Fruit fly (Drosophila melanogaster) whole organism, embryonic: ENCODE measurements around the gene CG13622.
A peak's percentile ranks its signal among the peaks of the same experiment; 100 is the strongest.

Experiments used
- Atf3 ChIP-seq: fragments of 200-800 bp; sonication (Bioruptor generic); optimal IDR thresholded peaks from 3 replicates; lab custom pipeline; 2016; ENCODE audit warnings: missing biosample characterization, missing genetic modification characterization
- Blimp-1 ChIP-seq: fragments of 200-800 bp; sonication (Bioruptor generic); optimal IDR thresholded peaks from 3 replicates; lab custom pipeline; 2018; ENCODE audit warnings: missing biosample characterization, missing genetic modification characterization, mild to moderate bottlenecking, moderate library complexity, missing genetic modification reagents
- CG12155 ChIP-seq: fragments of 200-800 bp; sonication (Bioruptor generic); optimal IDR thresholded peaks from 3 replicates; lab custom pipeline; 2016; ENCODE audit warnings: missing biosample characterization, missing genetic modification characterization
- CG15011 ChIP-seq: fragments of 200-800 bp; sonication (Bioruptor generic); optimal IDR thresholded peaks from 3 replicates; lab custom pipeline; 2018; ENCODE audit warnings: missing biosample characterization, mild to moderate bottlenecking, missing genetic modification characterization
- CG15601 ChIP-seq: fragments of 200-800 bp; sonication (Bioruptor generic); optimal IDR thresholded peaks from 3 replicates; lab custom pipeline; 2019; ENCODE audit warnings: missing biosample characterization, mild to moderate bottlenecking, missing genetic modification characterization, moderate library complexity
- CG15696 ChIP-seq: fragments of 200-800 bp; sonication (Bioruptor generic); optimal IDR thresholded peaks from 2 replicates; lab custom pipeline; 2019; ENCODE audit warnings: missing biosample characterization, mild to moderate bottlenecking, missing genetic modification characterization, moderate library complexity
- CG16779 ChIP-seq: fragments of 200-800 bp; sonication (Bioruptor generic); IDR thresholded peaks from 2 replicates; pipeline ENCODE4 v1.3.6; 2022; ENCODE audit warnings: missing biosample characterization, missing genetic modification characterization
- CG17361 ChIP-seq: fragments of 200-800 bp; sonication (Bioruptor generic); IDR thresholded peaks from 3 replicates; pipeline ENCODE4 v1.3.6; 2022; ENCODE audit warnings: missing biosample characterization, missing genetic modification characterization
- CG18476 ChIP-seq: fragments of 200-800 bp; sonication (Bioruptor generic); optimal IDR thresholded peaks from 2 replicates; lab custom pipeline; 2016; ENCODE audit warnings: missing biosample characterization, mild to moderate bottlenecking, missing genetic modification characterization
- CG2129 ChIP-seq: fragments of 200-800 bp; sonication (Bioruptor generic); IDR thresholded peaks from 2 replicates; pipeline ENCODE4 v1.3.6; 2022; ENCODE audit warnings: missing biosample characterization, missing genetic modification characterization; ENCODE audit not compliant: partially characterized antibody
- CG2889 ChIP-seq: fragments of 200-800 bp; sonication (Bioruptor generic); IDR thresholded peaks from 3 replicates; pipeline ENCODE4 v1.3.6; 2022; ENCODE audit warnings: missing biosample characterization, missing genetic modification characterization
- CG31388 ChIP-seq: fragments of 200-800 bp; sonication (Bioruptor generic); optimal IDR thresholded peaks from 2 replicates; lab custom pipeline; 2016; ENCODE audit warnings: missing biosample characterization, missing genetic modification characterization
- CG3281 ChIP-seq: fragments of 200-800 bp; sonication (Bioruptor generic); optimal IDR thresholded peaks from 3 replicates; lab custom pipeline; 2017; ENCODE audit warnings: missing biosample characterization, mild to moderate bottlenecking, missing genetic modification characterization
- CG34224 ChIP-seq: fragments of 200-800 bp; sonication (Bioruptor generic); IDR thresholded peaks from 3 replicates; pipeline ENCODE4 v1.3.6; 2022; ENCODE audit warnings: missing biosample characterization, missing genetic modification characterization; ENCODE audit not compliant: partially characterized antibody
- CG8290 ChIP-seq, 3 experiments: fragments of 200-800 bp; sonication (Bioruptor generic); optimal IDR thresholded peaks; 2 replicates each; lab custom pipeline; 2016 to 2019; ENCODE audit warnings: missing biosample characterization in 3 of 3, missing genetic modification characterization in 3 of 3, mild to moderate bottlenecking in 2 of 3, moderate library complexity in 1 of 3
- CG8388 ChIP-seq: fragments of 200-800 bp; sonication (Bioruptor generic); optimal IDR thresholded peaks from 2 replicates; lab custom pipeline; 2019; ENCODE audit warnings: missing biosample characterization, mild to moderate bottlenecking, missing genetic modification characterization, moderate library complexity
- CTCF ChIP-seq: fragments of 200-800 bp; sonication (Bioruptor generic); optimal IDR thresholded peaks from 2 replicates; lab custom pipeline; 2017; ENCODE audit warnings: missing biosample characterization, mild to moderate bottlenecking, missing genetic modification characterization, moderate library complexity
- Camta ChIP-seq: fragments of 200-800 bp; sonication (Bioruptor generic); optimal IDR thresholded peaks from 2 replicates; lab custom pipeline; 2016; ENCODE audit warnings: missing biosample characterization, missing genetic modification characterization
- CkIIα-i1 ChIP-seq: fragments of 200-800 bp; sonication (Bioruptor generic); IDR thresholded peaks from 2 replicates; pipeline ENCODE4 v1.3.6; 2022; ENCODE audit warnings: missing biosample characterization, missing genetic modification characterization
- Dek ChIP-seq: fragments of 200-800 bp; sonication (Bioruptor generic); optimal IDR thresholded peaks from 3 replicates; lab custom pipeline; 2019; ENCODE audit warnings: missing biosample characterization, mild to moderate bottlenecking, missing genetic modification characterization, moderate library complexity
- Dp ChIP-seq: fragments of 200-800 bp; sonication (Bioruptor generic); optimal IDR thresholded peaks from 2 replicates; lab custom pipeline; 2018; ENCODE audit warnings: missing biosample characterization, mild to moderate bottlenecking, missing genetic modification characterization, moderate library complexity
- Drgx ChIP-seq: fragments of 200-800 bp; sonication (Bioruptor generic); IDR thresholded peaks from 2 replicates; pipeline ENCODE4 v1.3.6; 2022; ENCODE audit warnings: missing biosample characterization, missing genetic modification characterization
- Eip74EF ChIP-seq, 2 experiments: fragments of 200-800 bp in 1 of 2; fragments of >200 bp in 1 of 2; sonication (Bioruptor generic) in 1 of 2; optimal IDR thresholded peaks; 2 replicates each; lab custom pipeline; 2017 to 2019; ENCODE audit warnings: missing biosample characterization in 2 of 2, missing genetic modification characterization in 2 of 2, mild to moderate bottlenecking in 1 of 2, moderate library complexity in 1 of 2
- Fer1 ChIP-seq: fragments of 200-800 bp; sonication (Bioruptor generic); optimal IDR thresholded peaks from 2 replicates; lab custom pipeline; 2017; ENCODE audit warnings: missing biosample characterization, mild to moderate bottlenecking, missing genetic modification characterization
- GATAe ChIP-seq: fragments of 200-800 bp; sonication (Bioruptor generic); conservative IDR thresholded peaks from 2 replicates; pipeline ENCODE4 v1.3.6; 2022; ENCODE audit warnings: missing biosample characterization, missing genetic modification characterization
- HmgZ ChIP-seq: fragments of 200-800 bp; sonication (Bioruptor generic); optimal IDR thresholded peaks from 2 replicates; lab custom pipeline; 2018; ENCODE audit warnings: missing biosample characterization, mild to moderate bottlenecking, missing genetic modification characterization
- Lhr ChIP-seq: fragments of 200-800 bp; sonication (Bioruptor generic); optimal IDR thresholded peaks from 3 replicates; lab custom pipeline; 2017; ENCODE audit warnings: mild to moderate bottlenecking, missing biosample characterization, missing genetic modification reagents, missing genetic modification characterization
- Lim3 ChIP-seq: fragments of 200-800 bp; sonication (Bioruptor generic); IDR thresholded peaks from 2 replicates; pipeline ENCODE4 v1.3.6; 2022; ENCODE audit warnings: missing biosample characterization, missing genetic modification characterization
- NfI ChIP-seq: fragments of 200-800 bp; sonication (Bioruptor generic); optimal IDR thresholded peaks from 3 replicates; lab custom pipeline; 2018; ENCODE audit warnings: missing biosample characterization, mild to moderate bottlenecking, missing genetic modification characterization, moderate library complexity
- Opbp ChIP-seq: fragments of 200-800 bp; sonication (Bioruptor generic); IDR thresholded peaks from 3 replicates; pipeline ENCODE4 v1.3.6; 2022; ENCODE audit warnings: missing biosample characterization, missing genetic modification characterization; ENCODE audit not compliant: partially characterized antibody
- Rfx ChIP-seq: fragments of 200-800 bp; sonication (Bioruptor generic); IDR thresholded peaks from 2 replicates; pipeline ENCODE4 v1.3.6; 2022; ENCODE audit warnings: missing biosample characterization, missing genetic modification characterization
- bab2 ChIP-seq: fragments of 200-800 bp; sonication (Bioruptor generic); optimal IDR thresholded peaks from 2 replicates; lab custom pipeline; 2016; ENCODE audit warnings: missing biosample characterization, missing genetic modification characterization
- cato ChIP-seq: fragments of 200-800 bp; sonication (Bioruptor generic); optimal IDR thresholded peaks from 2 replicates; lab custom pipeline; 2016; ENCODE audit warnings: missing biosample characterization, missing genetic modification characterization, borderline replicate concordance
- caup ChIP-seq: fragments of 200-800 bp; sonication (Bioruptor generic); optimal IDR thresholded peaks from 3 replicates; lab custom pipeline; 2017; ENCODE audit warnings: missing biosample characterization, mild to moderate bottlenecking, missing genetic modification characterization, moderate library complexity; ENCODE audit not compliant: severe bottlenecking
- crc ChIP-seq: fragments of 200-800 bp; sonication (Bioruptor generic); optimal IDR thresholded peaks from 2 replicates; lab custom pipeline; 2016; ENCODE audit warnings: missing biosample characterization, missing genetic modification characterization
- disco-r ChIP-seq: fragments of 200-800 bp; sonication (Bioruptor generic); optimal IDR thresholded peaks from 2 replicates; lab custom pipeline; 2016; ENCODE audit warnings: missing biosample characterization, missing genetic modification characterization
- emc ChIP-seq: fragments of 200-800 bp; sonication (Bioruptor generic); optimal IDR thresholded peaks from 2 replicates; lab custom pipeline; 2016; ENCODE audit warnings: missing biosample characterization, missing genetic modification characterization
- ewg ChIP-seq: fragments of 200-800 bp; sonication (Bioruptor generic); optimal IDR thresholded peaks from 3 replicates; lab custom pipeline; 2017; ENCODE audit warnings: mild to moderate bottlenecking, missing biosample characterization, missing genetic modification reagents, missing genetic modification characterization
- gro ChIP-seq: fragments of 200-800 bp; sonication (Bioruptor generic); optimal IDR thresholded peaks from 2 replicates; lab custom pipeline; 2016; ENCODE audit warnings: missing biosample characterization, missing genetic modification characterization
- ham ChIP-seq: fragments of 200-800 bp; sonication (Bioruptor generic); IDR thresholded peaks from 2 replicates; pipeline ENCODE4 v1.3.6; 2022; ENCODE audit warnings: missing biosample characterization, missing genetic modification characterization
- mam ChIP-seq: fragments of 200-800 bp; sonication (Bioruptor generic); optimal IDR thresholded peaks from 3 replicates; lab custom pipeline; 2016; ENCODE audit warnings: missing biosample characterization, missing genetic modification characterization
- mld ChIP-seq: fragments of 200-800 bp; sonication (Bioruptor generic); IDR thresholded peaks from 3 replicates; pipeline ENCODE4 v1.3.6; 2022; ENCODE audit warnings: missing biosample characterization, missing genetic modification characterization; ENCODE audit not compliant: partially characterized antibody
- psq ChIP-seq: fragments of 200-800 bp; sonication (Bioruptor generic); optimal IDR thresholded peaks from 2 replicates; lab custom pipeline; 2017; ENCODE audit warnings: missing biosample characterization, missing genetic modification characterization
- ro ChIP-seq: fragments of 200-800 bp; sonication (Bioruptor generic); IDR thresholded peaks from 2 replicates; pipeline ENCODE4 v1.3.6; 2022; ENCODE audit warnings: missing biosample characterization, missing genetic modification characterization
- run ChIP-seq: fragments of 200-800 bp; sonication (Bioruptor generic); optimal IDR thresholded peaks from 3 replicates; lab custom pipeline; 2018; ENCODE audit warnings: missing biosample characterization, mild to moderate bottlenecking, missing genetic modification characterization
- sima ChIP-seq: fragments of 200-800 bp; sonication (Bioruptor generic); optimal IDR thresholded peaks from 2 replicates; lab custom pipeline; 2016; ENCODE audit warnings: missing biosample characterization, missing genetic modification characterization
- slbo ChIP-seq: fragments of 200-800 bp; sonication (Bioruptor generic); IDR thresholded peaks from 2 replicates; pipeline ENCODE4 v1.3.6; 2022; ENCODE audit warnings: missing biosample characterization, missing genetic modification characterization
- tin ChIP-seq: fragments of 200-800 bp; sonication (Bioruptor generic); optimal IDR thresholded peaks from 3 replicates; lab custom pipeline; 2016; ENCODE audit warnings: missing biosample characterization, missing genetic modification characterization
- zen2 ChIP-seq: fragments of 200-800 bp; sonication (Bioruptor generic); IDR thresholded peaks from 3 replicates; pipeline ENCODE4 v1.3.6; 2022; ENCODE audit warnings: missing biosample characterization, missing genetic modification characterization; ENCODE audit not compliant: partially characterized antibody

Gene CG13622

DNA sequence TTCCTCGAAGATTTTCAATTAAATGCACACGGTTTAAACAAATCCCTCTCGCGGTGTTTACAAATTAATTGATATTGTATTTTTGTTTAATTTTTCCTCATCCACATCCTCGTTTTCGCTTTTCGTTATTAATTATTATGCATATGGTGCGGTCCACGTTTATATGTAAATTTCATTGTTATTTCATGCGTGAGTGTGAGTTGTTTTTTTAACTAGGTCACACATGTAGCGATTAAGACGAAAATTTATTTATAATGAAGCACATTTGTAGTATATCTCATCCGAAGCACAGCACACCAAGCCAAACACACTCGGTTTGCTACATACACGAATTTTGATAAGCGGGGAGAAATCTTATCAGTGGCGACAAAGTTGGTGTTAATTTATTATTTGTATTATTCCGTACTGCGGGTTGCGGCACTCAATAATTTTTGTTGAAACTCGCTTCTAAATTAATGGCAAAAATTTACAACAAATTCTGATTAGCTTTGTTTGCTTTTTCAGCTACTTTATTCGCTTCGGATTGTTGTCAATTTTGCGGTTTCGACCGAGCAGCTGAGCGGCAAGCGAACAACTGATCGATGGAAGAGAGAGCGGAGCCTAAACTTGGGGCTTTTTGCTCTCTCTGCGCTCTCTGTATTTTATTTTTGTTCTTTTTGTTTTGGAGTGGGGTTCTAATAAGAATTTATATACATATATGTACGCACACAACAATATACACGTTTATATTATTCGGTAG, 48.1 kb upstream of the CG13622 start (continued):
- TF ChIP-seq Blimp-1 (GFP tag; lab: Kevin White, UChicago) (peak; percentile 52), Rfx (GFP tag; lab: Robert Waterston, UW) (peak; percentile 27; the same call in 1 of the 2 replicates), CTCF (GFP tag; lab: Kevin White, UChicago) (no peak), Camta (no peak), mld (GFP tag; lab: Robert Waterston, UW) (0 out of 3 replicates have a peak, but pooled peaks have one; percentile 13), Fer1 (peak; percentile 26), Lim3 (GFP tag; lab: Robert Waterston, UW) (no peak), crc (GFP tag; lab: Kevin White, UChicago) (no peak), HmgZ (tag; lab: Kevin White, UChicago) (peak; percentile 30), CG34224 (GFP tag; lab: Robert Waterston, UW) (peak; percentile 18; the same call in 1 of the 3 replicates), emc (GFP tag; lab: Kevin White, UChicago) (no peak), Dek (tag; lab: Kevin White, UChicago) (no peak), sima (no peak), GATAe (GFP tag; lab: Robert Waterston, UW) (no peak), Drgx (peak; percentile 23; the same call in 1 of the 2 replicates), NfI (GFP tag; lab: Kevin White, UChicago) (no peak), CG16779 (GFP tag; lab: Robert Waterston, UW) (no peak), ewg (GFP tag; lab: Kevin White, UChicago) (no peak), ham (GFP tag; lab: Robert Waterston, UW) (no peak), CkIIα-i1 (GFP tag; lab: Robert Waterston, UW) (no peak), slbo (GFP tag; lab: Robert Waterston, UW) (peak; percentile 20; the same call in 1 of the 2 replicates), CG12155 (no peak), Dp (GFP tag; lab: Kevin White, UChicago) (no peak), mam (GFP tag; lab: Kevin White, UChicago) (no peak), tin (GFP tag; lab: Kevin White, UChicago) (no peak), CG15696 (tag; lab: Kevin White, UChicago) (no peak), CG8388 (GFP tag; lab: Kevin White, UChicago) (no peak), run (no peak), Eip74EF (GFP tag; optimal IDR thresholded peaks at IDR 0.05; lab: Kevin White, UChicago) (no peak), Lhr (GFP tag; lab: Kevin White, UChicago) (no peak), ro (GFP tag; lab: Robert Waterston, UW) (no peak), CG17361 (GFP tag; lab: Robert Waterston, UW) (no peak), cato (no peak), CG15011 (GFP tag; lab: Kevin White, UChicago) (no peak), CG8290 (GFP tag; optimal IDR thresholded peaks at IDR 0.05; lab: Kevin White, UChicago) (no peak), CG8290 (tag; optimal IDR thresholded peaks at IDR 0.05; lab: Kevin White, UChicago) (peak in 1 of 2 experiments; percentile 47), Opbp (GFP tag; lab: Robert Waterston, UW) (no peak), bab2 (no peak), CG18476 (GFP tag; lab: Kevin White, UChicago) (no peak), Atf3 (GFP tag; lab: Kevin White, UChicago) (no peak), CG15601 (tag; lab: Kevin White, UChicago) (no peak), gro (GFP tag; lab: Kevin White, UChicago) (no peak), CG3281 (GFP tag; lab: Kevin White, UChicago) (no peak), psq (GFP tag; lab: Kevin White, UChicago) (no peak), CG2129 (GFP tag; lab: Robert Waterston, UW) (no peak), zen2 (GFP tag; lab: Robert Waterston, UW) (no peak), CG2889 (no peak), CG31388 (GFP tag; lab: Kevin White, UChicago) (no peak), caup (GFP tag; lab: Kevin White, UChicago) (peak; percentile 21), disco-r (no peak)
